Worm (Caenorhabditis elegans): ENCODE measurements around the gene sra-11.
A peak's percentile ranks its signal among the peaks of the same experiment; 100 is the strongest.

sra-11 gene

DNA sequence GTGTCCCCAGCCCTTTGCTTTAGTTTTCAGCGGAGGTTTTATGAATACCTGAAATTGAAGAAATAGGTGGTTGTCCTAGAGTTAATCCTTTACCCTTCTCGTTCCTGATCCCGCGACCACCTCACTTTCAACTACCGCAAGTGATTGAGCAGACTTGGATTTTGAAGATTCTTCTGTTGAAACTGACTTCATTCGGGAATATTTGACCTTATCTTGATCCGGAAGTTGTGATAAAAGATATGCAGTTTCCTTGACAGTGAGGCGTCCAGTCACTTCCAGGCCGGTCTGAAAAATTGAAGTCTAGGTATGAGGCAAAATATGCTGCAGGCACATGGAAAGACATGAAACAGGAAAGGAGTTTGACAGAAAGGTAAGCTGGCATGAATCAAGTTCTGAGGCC is 45.0 kb upstream of the sra-11 start:
- TF ChIP-seq lir-3 (tag; optimal IDR thresholded peaks at IDR 0.05; ENCODE audit: poor library complexity) (no peak), sptf-1 (tag; optimal IDR thresholded peaks at IDR 0.05) (no peak), fkh-4 (tag; optimal IDR thresholded peaks at IDR 0.05; ENCODE audit: borderline replicate concordance) (no peak), fkh-8 (tag; optimal IDR thresholded peaks at IDR 0.05) (no peak), efl-3 (GFP tag; optimal IDR thresholded peaks at IDR 0.05) (no peak), vab-15 (tag; optimal IDR thresholded peaks at IDR 0.05) (no peak), C04F5.9 (tag; optimal IDR thresholded peaks at IDR 0.05) (no peak), zag-1 (tag; optimal IDR thresholded peaks at IDR 0.05) (no peak), elt-2 (tag; optimal IDR thresholded peaks at IDR 0.05) (no peak), pag-3 (tag; optimal IDR thresholded peaks at IDR 0.05; ENCODE audit: borderline replicate concordance, insufficient read depth) (no peak), nhr-12 (tag; optimal IDR thresholded peaks at IDR 0.05) (no peak), lin-14 (GFP tag; optimal IDR thresholded peaks at IDR 0.05) (no peak), ceh-82 (tag; optimal IDR thresholded peaks at IDR 0.05) (no peak), mdl-1 (tag; optimal IDR thresholded peaks at IDR 0.05) (no peak), alr-1 (tag; optimal IDR thresholded peaks at IDR 0.05; ENCODE audit: borderline replicate concordance) (no peak), pqm-1 (tag; optimal IDR thresholded peaks at IDR 0.05) (no peak), nhr-76 (tag; optimal IDR thresholded peaks at IDR 0.05) (no peak), rnt-1 (tag; optimal IDR thresholded peaks at IDR 0.05) (no peak), nhr-11 (tag; optimal IDR thresholded peaks at IDR 0.05) (no peak), hlh-17 (GFP tag; optimal IDR thresholded peaks at IDR 0.05; ENCODE audit: borderline replicate concordance) (no peak)

DNA sequence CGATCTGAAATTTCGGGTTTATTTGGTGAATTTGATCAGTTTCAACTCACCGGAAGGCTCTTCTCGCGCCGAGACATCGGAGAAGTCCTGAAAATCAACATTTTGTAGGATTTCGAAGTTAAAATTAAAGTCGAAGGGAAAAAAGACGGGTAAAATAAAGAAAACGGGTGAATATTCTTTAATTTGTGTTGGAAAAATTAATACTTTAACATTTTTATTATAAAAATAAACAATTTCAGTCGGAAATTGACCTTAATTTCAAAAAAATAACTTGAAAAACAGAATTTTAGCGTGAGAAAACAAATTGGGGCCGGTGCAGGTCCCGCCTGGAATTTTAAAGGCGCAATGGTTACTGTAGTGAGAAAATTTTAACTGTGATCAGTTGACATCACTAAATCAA is 42.9 kb upstream of the sra-11 start, which contains the start of gene nos-1:
nos-1 (minus strand) TSS at position 101 of the 400 bp plus-strand sequence.
- TF ChIP-seq nhr-12 (tag; optimal IDR thresholded peaks at IDR 0.05): no peak
- no peak for TF ChIP-seq pax-3 (tag; optimal IDR thresholded peaks at IDR 0.05)

DNA sequence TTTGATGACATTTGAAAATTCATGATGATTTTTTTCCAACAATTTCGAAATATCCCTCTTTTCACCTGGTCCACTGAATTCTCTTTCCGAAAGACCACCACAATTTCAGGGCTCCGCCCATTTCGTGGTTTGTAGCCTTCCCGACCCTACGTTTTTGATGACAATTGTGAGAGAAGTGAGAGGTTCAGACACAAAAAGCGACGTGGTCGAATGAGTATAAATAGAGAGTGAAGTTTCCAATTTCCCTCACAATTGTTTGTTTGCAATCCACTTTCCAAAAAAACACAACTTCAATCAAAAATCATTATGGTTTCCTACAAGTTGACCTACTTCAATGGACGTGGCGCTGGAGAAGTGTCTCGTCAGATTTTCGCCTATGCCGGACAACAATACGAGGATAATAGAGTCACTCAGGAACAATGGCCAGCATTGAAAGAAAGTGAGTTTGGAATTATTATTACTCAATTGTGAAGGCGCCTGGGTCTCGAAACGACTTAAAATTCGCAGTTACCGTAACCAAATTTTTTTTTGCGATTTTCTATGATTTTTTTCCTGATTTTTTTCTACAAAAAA is 40.1 kb upstream of the sra-11 start, which contains the start of gene gst-5:
gst-5 (plus strand) TSS at position 246 of the 573 bp plus-strand sequence.
- TF ChIP-seq sptf-1 (tag; optimal IDR thresholded peaks at IDR 0.05) (no peak), aly-2 (tag; optimal IDR thresholded peaks at IDR 0.05) (no peak), hpl-2 (GFP tag; optimal IDR thresholded peaks at IDR 0.05) (no peak), egl-13 (tag; optimal IDR thresholded peaks at IDR 0.05) (no peak), vab-15 (tag; optimal IDR thresholded peaks at IDR 0.05) (no peak), nhr-77 (tag; optimal IDR thresholded peaks at IDR 0.05) (peak; percentile 54), efl-3 (GFP tag; optimal IDR thresholded peaks at IDR 0.05) (no peak), lin-39 (tag; optimal IDR thresholded peaks at IDR 0.05) (no peak), ceh-90 (tag; optimal IDR thresholded peaks at IDR 0.05) (no peak), nhr-12 (tag; optimal IDR thresholded peaks at IDR 0.05) (no peak), fkh-10 (GFP tag; optimal IDR thresholded peaks at IDR 0.05) (no peak), ama-1 (optimal IDR thresholded peaks at IDR 0.05) (no peak), nhr-76 (tag; optimal IDR thresholded peaks at IDR 0.05) (no peak), nhr-90 (tag; optimal IDR thresholded peaks at IDR 0.05; ENCODE audit: poor library complexity) (peak; percentile 43), rnt-1 (tag; optimal IDR thresholded peaks at IDR 0.05) (peak; percentile 71), xbp-1 (tag; optimal IDR thresholded peaks at IDR 0.05) (peak; percentile 27), nhr-84 (tag; optimal IDR thresholded peaks at IDR 0.05) (no peak), unc-62 (GFP tag; optimal IDR thresholded peaks at IDR 0.05) (no peak), ceh-8 (GFP tag; optimal IDR thresholded peaks at IDR 0.05) (no peak), Y116A8C.19 (tag; optimal IDR thresholded peaks at IDR 0.05; ENCODE audit: borderline replicate concordance) (no peak), nhr-11 (tag; optimal IDR thresholded peaks at IDR 0.05) (peak; percentile 40), jun-1 (tag; optimal IDR thresholded peaks at IDR 0.05) (no peak), tbx-2 (tag; optimal IDR thresholded peaks at IDR 0.05) (peak; percentile 44), nhr-85 (tag) (peak; percentile 84), mef-2 (tag; optimal IDR thresholded peaks at IDR 0.05) (no peak), efl-1 (optimal IDR thresholded peaks at IDR 0.05) (peak; percentile 51 to 59), efl-1 (GFP tag; optimal IDR thresholded peaks at IDR 0.05 in 1 of 2) (peak; percentile 50 to 91), lin-14 (GFP tag; optimal IDR thresholded peaks at IDR 0.05) (peak; percentile 91), ceh-88 (GFP tag; IDR thresholded peaks at IDR 0.05) (no peak), ces-1 (GFP tag; optimal IDR thresholded peaks at IDR 0.05) (no peak), fkh-4 (tag; optimal IDR thresholded peaks at IDR 0.05; ENCODE audit: borderline replicate concordance) (no peak), dpl-1 (GFP tag; optimal IDR thresholded peaks at IDR 0.05) (peak; percentile 15 to 28 (median 18)), unc-30 (tag; optimal IDR thresholded peaks at IDR 0.05) (no peak), nhr-237 (tag; optimal IDR thresholded peaks at IDR 0.05) (peak; percentile 72), ceh-82 (tag; optimal IDR thresholded peaks at IDR 0.05) (peak; percentile 10 to 50 (median 29)), fos-1 (tag; optimal IDR thresholded peaks at IDR 0.05) (no peak), unc-98 (GFP tag; IDR thresholded peaks at IDR 0.05) (no peak)

Data from whole organism, L1 larva.